Comparison of ENCODE assay signal across 2 worm cellular contexts in genomic region chrIII:4009181-4009580, ce11.
TF ChIP-seq lines count a peak whose summit lies in the region.

No protein-coding gene starts in this region.

TF ChIP-seq in whole organism, L3 larva, 47 proteins besides CTCF, POLR2A, EP300 and RAD21:
- TF ChIP-seq nfya-1 (tag; optimal IDR thresholded peaks at IDR 0.05; lab: Kevin White, UChicago; ENCODE audit: insufficient read depth) (peak; percentile 86), tbx-2 (tag; optimal IDR thresholded peaks at IDR 0.05; lab: Kevin White, UChicago) (no peak)

TF ChIP-seq in whole organism, late embryonic, 69 proteins besides CTCF, POLR2A, EP300 and RAD21:
- no peak for TF ChIP-seq ceh-30 (tag; optimal IDR thresholded peaks at IDR 0.05; lab: Kevin White, UChicago)
- TF ChIP-seq nfya-1 (tag; optimal IDR thresholded peaks at IDR 0.05; lab: Kevin White, UChicago): peak; percentile 86

Comparison
In these comparisons a context has a peak if more than half of its experiments do, and no peak if none do; other contexts are left out.
1. Of the 9 proteins assayed by ChIP-seq in both whole organism, late embryonic and whole organism, L3 larva: peak only in whole organism, late embryonic: none; only in whole organism, L3 larva: none; in both: nfya-1; in neither: 8.